Fruit fly (Drosophila melanogaster) whole organism, embryonic: ENCODE measurements around the gene DAAM.

ENCODE experiments used
- Atf-2 ChIP-seq: fragments of 200-800 bp; sonication (Bioruptor generic); optimal IDR thresholded peaks from 2 replicates; lab custom pipeline; 2016; ENCODE audit warnings: missing biosample characterization, missing genetic modification characterization
- CG11085 ChIP-seq: fragments of 200-800 bp; sonication (Bioruptor generic); IDR thresholded peaks from 2 replicates; pipeline ENCODE4 v1.3.6; 2022; ENCODE audit warnings: missing biosample characterization, missing genetic modification characterization
- CG11560 ChIP-seq: fragments of 200-800 bp; sonication (Bioruptor generic); IDR thresholded peaks from 3 replicates; pipeline ENCODE4 v1.3.6; 2022; ENCODE audit warnings: missing biosample characterization, missing genetic modification characterization
- CG12219 ChIP-seq: fragments of 200-800 bp; sonication (Bioruptor generic); optimal IDR thresholded peaks from 3 replicates; lab custom pipeline; 2018; ENCODE audit warnings: missing biosample characterization, mild to moderate bottlenecking, missing genetic modification characterization
- CG12236 ChIP-seq: fragments of 200-800 bp; sonication (Bioruptor generic); optimal IDR thresholded peaks from 2 replicates; lab custom pipeline; 2016; ENCODE audit warnings: missing biosample characterization, missing genetic modification characterization
- CG12942 ChIP-seq: fragments of 200-800 bp; sonication (Bioruptor generic); optimal IDR thresholded peaks from 3 replicates; lab custom pipeline; 2016; ENCODE audit warnings: missing biosample characterization, missing genetic modification characterization
- CG14441 ChIP-seq: fragments of 200-800 bp; sonication (Bioruptor generic); IDR thresholded peaks from 2 replicates; pipeline ENCODE4 v1.3.6; 2022; ENCODE audit warnings: missing biosample characterization, missing genetic modification characterization
- CG16813 ChIP-seq: fragments of 200-800 bp; sonication (Bioruptor generic); IDR thresholded peaks from 3 replicates; pipeline ENCODE4 v1.3.6; 2022; ENCODE audit warnings: missing biosample characterization, missing genetic modification characterization; ENCODE audit not compliant: partially characterized antibody
- CG2120 ChIP-seq: fragments of 200-800 bp; sonication (Bioruptor generic); optimal IDR thresholded peaks from 3 replicates; lab custom pipeline; 2016; ENCODE audit warnings: missing biosample characterization, missing genetic modification characterization
- CG2889 ChIP-seq: fragments of 200-800 bp; sonication (Bioruptor generic); IDR thresholded peaks from 3 replicates; pipeline ENCODE4 v1.3.6; 2022; ENCODE audit warnings: missing biosample characterization, missing genetic modification characterization
- CG34376 ChIP-seq: fragments of 200-800 bp; sonication (Bioruptor generic); optimal IDR thresholded peaks from 2 replicates; lab custom pipeline; 2018; ENCODE audit warnings: missing biosample characterization, mild to moderate bottlenecking, missing genetic modification characterization
- CG4404 ChIP-seq: fragments of 200-800 bp; sonication (Bioruptor generic); IDR thresholded peaks from 2 replicates; pipeline ENCODE4 v1.3.6; 2022; ENCODE audit warnings: missing biosample characterization, missing genetic modification characterization
- CG6689 ChIP-seq: fragments of 200-800 bp; sonication (Bioruptor generic); IDR thresholded peaks from 2 replicates; pipeline ENCODE4 v1.3.6; 2022; ENCODE audit warnings: missing biosample characterization, missing genetic modification characterization
- CG7357 ChIP-seq: fragments of 200-800 bp; sonication (Bioruptor generic); IDR thresholded peaks from 3 replicates; pipeline ENCODE4 v1.3.6; 2022; ENCODE audit warnings: missing biosample characterization, missing genetic modification characterization
- CG7839 ChIP-seq: fragments of 200-800 bp; sonication (Bioruptor generic); optimal IDR thresholded peaks from 3 replicates; lab custom pipeline; 2018; ENCODE audit warnings: missing biosample characterization, mild to moderate bottlenecking, missing genetic modification characterization, moderate library complexity
- CG7987 ChIP-seq: fragments of 200-800 bp; sonication (Bioruptor generic); optimal IDR thresholded peaks from 2 replicates; lab custom pipeline; 2018; ENCODE audit warnings: missing biosample characterization, mild to moderate bottlenecking, missing genetic modification characterization, moderate library complexity
- CG9215 ChIP-seq: fragments of 200-800 bp; sonication (Bioruptor generic); IDR thresholded peaks from 2 replicates; pipeline ENCODE4 v1.3.6; 2022; ENCODE audit warnings: missing biosample characterization, missing genetic modification characterization
- CG9932 ChIP-seq: fragments of 200-800 bp; sonication (Bioruptor generic); IDR thresholded peaks from 2 replicates; pipeline ENCODE4 v1.3.6; 2022; ENCODE audit warnings: missing biosample characterization, missing genetic modification characterization
- Dad ChIP-seq: fragments of 200-800 bp; sonication (Bioruptor generic); optimal IDR thresholded peaks from 3 replicates; lab custom pipeline; 2016; ENCODE audit warnings: missing biosample characterization, missing genetic modification characterization
- HLH3B ChIP-seq: fragments of 200-800 bp; sonication (Bioruptor generic); IDR thresholded peaks from 2 replicates; pipeline ENCODE4 v1.3.6; 2022; ENCODE audit warnings: missing biosample characterization, missing genetic modification characterization
- HLH4C ChIP-seq: fragments of 200-800 bp; sonication (Bioruptor generic); IDR thresholded peaks from 3 replicates; pipeline ENCODE4 v1.3.6; 2022; ENCODE audit warnings: missing biosample characterization, missing genetic modification characterization; ENCODE audit not compliant: partially characterized antibody
- Hr51 ChIP-seq, 2 experiments: fragments of 200-800 bp; sonication (Bioruptor generic); optimal IDR thresholded peaks; 2 replicates in 1 of 2; 3 replicates in 1 of 2; lab custom pipeline; 2016 to 2018; ENCODE audit warnings: missing biosample characterization in 2 of 2, missing genetic modification characterization in 2 of 2, mild to moderate bottlenecking in 1 of 2, moderate library complexity in 1 of 2
- Kr ChIP-seq: fragments of 200-800 bp; sonication (Bioruptor generic); optimal IDR thresholded peaks from 2 replicates; lab custom pipeline; 2017; ENCODE audit warnings: missing biosample characterization, mild to moderate bottlenecking, missing genetic modification characterization
- Med ChIP-seq: fragments of 200-800 bp; sonication (Bioruptor generic); peaks from one replicate; lab custom pipeline; 2016; ENCODE audit warnings: missing biosample characterization, missing genetic modification characterization, mild to moderate bottlenecking, inconsistent platforms, moderate library complexity
- PHDP ChIP-seq: fragments of 200-800 bp; sonication (Bioruptor generic); optimal IDR thresholded peaks from 3 replicates; lab custom pipeline; 2018; ENCODE audit warnings: missing biosample characterization, mild to moderate bottlenecking, missing genetic modification characterization, moderate library complexity
- Rfx ChIP-seq: fragments of 200-800 bp; sonication (Bioruptor generic); IDR thresholded peaks from 2 replicates; pipeline ENCODE4 v1.3.6; 2022; ENCODE audit warnings: missing biosample characterization, missing genetic modification characterization
- Xbp1 ChIP-seq: fragments of 200-800 bp; sonication (Bioruptor generic); optimal IDR thresholded peaks from 3 replicates; lab custom pipeline; 2016; ENCODE audit warnings: missing biosample characterization, mild to moderate bottlenecking, missing genetic modification characterization
- bsh ChIP-seq, 2 experiments: fragments of 200-800 bp; sonication (Bioruptor generic); optimal IDR thresholded peaks; 2 replicates each; lab custom pipeline; 2017 to 2018; ENCODE audit warnings: mild to moderate bottlenecking in 2 of 2, missing biosample characterization in 2 of 2, missing genetic modification characterization in 2 of 2, moderate library complexity in 1 of 2
- btn ChIP-seq: fragments of 200-800 bp; sonication (Bioruptor generic); optimal IDR thresholded peaks from 2 replicates; lab custom pipeline; 2016; ENCODE audit warnings: missing biosample characterization, missing genetic modification characterization
- ci ChIP-seq: fragments of 200-800 bp; sonication (Bioruptor generic); IDR thresholded peaks from 3 replicates; pipeline ENCODE4 v1.3.6; 2022; ENCODE audit warnings: missing biosample characterization, missing genetic modification characterization
- crc ChIP-seq: fragments of 200-800 bp; sonication (Bioruptor generic); optimal IDR thresholded peaks from 2 replicates; lab custom pipeline; 2016; ENCODE audit warnings: missing biosample characterization, missing genetic modification characterization
- croc ChIP-seq: fragments of 200-800 bp; sonication (Bioruptor generic); conservative IDR thresholded peaks from 3 replicates; pipeline ENCODE4 v1.3.6; 2022; ENCODE audit warnings: missing biosample characterization, missing genetic modification characterization
- dan ChIP-seq: fragments of 200-800 bp; sonication (Bioruptor generic); IDR thresholded peaks from 2 replicates; pipeline ENCODE4 v1.3.6; 2022; ENCODE audit warnings: missing biosample characterization, missing genetic modification characterization
- ems ChIP-seq: fragments of 200-800 bp; sonication (Bioruptor generic); optimal IDR thresholded peaks from 3 replicates; lab custom pipeline; 2016; ENCODE audit warnings: missing biosample characterization, missing genetic modification characterization
- fd96Cb ChIP-seq: fragments of 200-800 bp; sonication (Bioruptor generic); optimal IDR thresholded peaks from 2 replicates; lab custom pipeline; 2018; ENCODE audit warnings: missing biosample characterization, mild to moderate bottlenecking, missing genetic modification characterization, moderate library complexity
- gem ChIP-seq: fragments of 200-800 bp; sonication (Bioruptor generic); optimal IDR thresholded peaks from 2 replicates; lab custom pipeline; 2019; ENCODE audit warnings: missing biosample characterization, mild to moderate bottlenecking, missing genetic modification characterization, moderate library complexity
- hb ChIP-seq: fragments of 200-800 bp; sonication (Bioruptor generic); IDR thresholded peaks from 3 replicates; pipeline ENCODE4 v1.3.6; 2022; ENCODE audit warnings: missing biosample characterization, missing genetic modification characterization; ENCODE audit not compliant: partially characterized antibody
- ind ChIP-seq: fragments of 200-800 bp; sonication (Bioruptor generic); optimal IDR thresholded peaks from 3 replicates; lab custom pipeline; 2016; ENCODE audit warnings: missing biosample characterization, missing genetic modification characterization
- kah ChIP-seq: fragments of 200-800 bp; sonication (Bioruptor generic); optimal IDR thresholded peaks from 2 replicates; lab custom pipeline; 2018; ENCODE audit warnings: missing biosample characterization, mild to moderate bottlenecking, missing genetic modification characterization
- lilli ChIP-seq: fragments of 200-800 bp; sonication (Bioruptor generic); optimal IDR thresholded peaks from 3 replicates; lab custom pipeline; 2016; ENCODE audit warnings: missing biosample characterization, missing genetic modification characterization
- lmd ChIP-seq: fragments of 200-800 bp; sonication (Bioruptor generic); IDR thresholded peaks from 2 replicates; pipeline ENCODE4 v1.3.6; 2022; ENCODE audit warnings: missing biosample characterization, missing genetic modification characterization
- lov ChIP-seq, 2 experiments: fragments of 200-800 bp in 1 of 2; fragments of >200 bp in 1 of 2; sonication (Bioruptor generic) in 1 of 2; IDR thresholded peaks in 1 of 2; optimal IDR thresholded peaks in 1 of 2; 2 replicates in 1 of 2; 3 replicates in 1 of 2; pipeline versions ENCODE4 v1.3.6 to Lab custom; 2017 to 2022; ENCODE audit warnings: missing biosample characterization in 1 of 2, missing genetic modification characterization in 1 of 2
- oc ChIP-seq: fragments of 200-800 bp; sonication (Bioruptor generic); optimal IDR thresholded peaks from 2 replicates; lab custom pipeline; 2018; ENCODE audit warnings: missing biosample characterization, mild to moderate bottlenecking, missing genetic modification characterization, moderate library complexity
- pho ChIP-seq: fragments of 200-800 bp; sonication (Bioruptor generic); optimal IDR thresholded peaks from 2 replicates; lab custom pipeline; 2016; ENCODE audit warnings: missing biosample characterization, missing genetic modification characterization
- sens ChIP-seq: fragments of 200-800 bp; sonication (Bioruptor generic); peaks from one replicate; lab custom pipeline; 2016; ENCODE audit warnings: missing biosample characterization, missing genetic modification characterization
- sim ChIP-seq: fragments of 200-800 bp; sonication (Bioruptor generic); IDR thresholded peaks from 2 replicates; pipeline ENCODE4 v1.3.6; 2022; ENCODE audit warnings: missing biosample characterization, missing genetic modification characterization
- sqz ChIP-seq: fragments of 200-800 bp; sonication (Bioruptor generic); optimal IDR thresholded peaks from 3 replicates; lab custom pipeline; 2018; ENCODE audit warnings: missing biosample characterization, mild to moderate bottlenecking, missing genetic modification characterization
- ssp ChIP-seq: fragments of 200-800 bp; sonication (Bioruptor generic); IDR thresholded peaks from 2 replicates; pipeline ENCODE4 v1.3.6; 2022; ENCODE audit warnings: missing biosample characterization, missing genetic modification characterization
- stwl ChIP-seq: fragments of 200-800 bp; sonication (Bioruptor generic); optimal IDR thresholded peaks from 3 replicates; lab custom pipeline; 2018; ENCODE audit warnings: missing biosample characterization, mild to moderate bottlenecking, missing genetic modification characterization, moderate library complexity
- sug ChIP-seq: fragments of 200-800 bp; optimal IDR thresholded peaks from 2 replicates; lab custom pipeline; 2019; ENCODE audit warnings: missing biosample characterization, mild to moderate bottlenecking, missing genetic modification characterization, moderate library complexity
- vvl ChIP-seq: fragments of 200-800 bp; sonication (Bioruptor generic); IDR thresholded peaks from 2 replicates; pipeline ENCODE4 v1.3.6; 2022; ENCODE audit warnings: missing biosample characterization, missing genetic modification characterization
- zfh2 ChIP-seq: fragments of 200-800 bp; sonication (Bioruptor generic); optimal IDR thresholded peaks from 2 replicates; lab custom pipeline; 2016; ENCODE audit warnings: missing biosample characterization, missing genetic modification characterization

The DAAM gene

DNA sequence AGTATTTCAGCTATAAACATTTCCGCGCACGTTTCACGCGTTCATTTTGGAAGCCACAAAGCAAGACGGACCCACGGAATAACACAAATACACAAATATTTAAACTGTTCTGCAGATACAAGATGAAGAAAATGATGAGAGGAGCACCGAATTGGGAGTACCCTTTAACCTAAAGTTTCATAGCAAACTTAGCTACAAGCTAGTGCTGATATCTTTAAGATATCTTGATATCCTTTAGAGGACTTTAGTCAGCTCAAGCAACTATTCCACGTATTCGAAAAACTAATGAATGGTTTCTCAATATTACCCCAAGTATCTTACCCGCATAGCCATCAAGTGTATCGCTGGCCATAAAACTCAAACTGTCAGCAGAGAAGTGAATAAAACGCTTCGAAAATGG lies 66.0 kb downstream of the DAAM start (continued):
- TF ChIP-seq CG7987 (GFP tag; lab: Kevin White, UChicago) (no peak), CG7839 (peak; percentile 34), lilli (GFP tag; lab: Kevin White, UChicago) (no peak), Med (GFP tag; lab: Kevin White, UChicago) (peak; percentile 76), kah (GFP tag; lab: Kevin White, UChicago) (no peak), CG34376 (GFP tag; lab: Kevin White, UChicago) (no peak), Rfx (GFP tag; lab: Robert Waterston, UW) (0 out of 2 replicates have a peak, but pooled peaks have one; percentile 10), stwl (no peak), CG12942 (no peak), ems (no peak), CG12219 (GFP tag; lab: Kevin White, UChicago) (no peak), vvl (GFP tag; lab: Robert Waterston, UW) (no peak), Atf-2 (GFP tag; lab: Kevin White, UChicago) (no peak), sens (peak; percentile 50), ssp (GFP tag; lab: Robert Waterston, UW) (no peak), oc (tag; lab: Kevin White, UChicago) (no peak), HLH4C (GFP tag; lab: Robert Waterston, UW) (no peak), dan (GFP tag; lab: Robert Waterston, UW) (no peak), lmd (GFP tag; lab: Robert Waterston, UW) (peak; percentile 35; the same call in 1 of the 2 replicates), CG11560 (tag; lab: Robert Waterston, UW) (no peak), CG11085 (GFP tag; lab: Robert Waterston, UW) (no peak), CG9215 (GFP tag; lab: Robert Waterston, UW) (no peak), pho (no peak), CG4404 (GFP tag; lab: Robert Waterston, UW) (no peak), sug (no peak), Hr51 (GFP tag; optimal IDR thresholded peaks at IDR 0.05; lab: Kevin White, UChicago) (peak in 1 of 2 experiments; percentile 43), ind (GFP tag; lab: Kevin White, UChicago) (peak; percentile 15), Xbp1 (peak; percentile 8), bsh (GFP tag; optimal IDR thresholded peaks at IDR 0.05; lab: Kevin White, UChicago) (peak in 1 of 2 experiments; percentile 2), CG9932 (GFP tag; lab: Robert Waterston, UW) (no peak), gem (tag; lab: Kevin White, UChicago) (peak; percentile 41), CG16813 (GFP tag; lab: Robert Waterston, UW) (no peak), fd96Cb (tag; lab: Kevin White, UChicago) (no peak), ci (GFP tag; lab: Robert Waterston, UW) (no peak), PHDP (tag; lab: Kevin White, UChicago) (peak; percentile 27), CG7357 (GFP tag; lab: Robert Waterston, UW) (peak; percentile 37; the same call in 1 of the 3 replicates), Kr (GFP tag; lab: Kevin White, UChicago) (no peak), CG14441 (no peak), CG2120 (GFP tag; lab: Kevin White, UChicago) (peak; percentile 23), sqz (GFP tag; lab: Kevin White, UChicago) (no peak), CG12236 (GFP tag; lab: Kevin White, UChicago) (no peak), croc (GFP tag; lab: Robert Waterston, UW) (no peak), lov (optimal IDR thresholded peaks at IDR 0.05; lab: Kevin White, UChicago) (no peak), lov (GFP tag; IDR thresholded peaks at IDR 0.05; lab: Robert Waterston, UW) (no peak), sim (GFP tag; lab: Robert Waterston, UW) (no peak), HLH3B (GFP tag; lab: Robert Waterston, UW) (no peak), CG6689 (GFP tag; lab: Robert Waterston, UW) (no peak), Dad (GFP tag; lab: Kevin White, UChicago) (no peak), zfh2 (GFP tag; lab: Kevin White, UChicago) (no peak), btn (GFP tag; lab: Kevin White, UChicago) (no peak), CG2889 (no peak), hb (GFP tag; lab: Robert Waterston, UW) (no peak), crc (GFP tag; lab: Kevin White, UChicago) (no peak)
